Fruit fly (Drosophila melanogaster) S2 (cell line): ENCODE data around the gene Tim9a.
A peak's percentile ranks its signal among the peaks of the same experiment; 100 is the strongest.

Source experiments
- CG8478 ChIP-seq: fragments of >200 bp; optimal IDR thresholded peaks from 2 replicates; lab custom pipeline; 2018
- CTCF ChIP-seq, 2 experiments: fragments of >200 bp; optimal IDR thresholded peaks; 2 replicates each; lab custom pipeline; 2018

DNA sequence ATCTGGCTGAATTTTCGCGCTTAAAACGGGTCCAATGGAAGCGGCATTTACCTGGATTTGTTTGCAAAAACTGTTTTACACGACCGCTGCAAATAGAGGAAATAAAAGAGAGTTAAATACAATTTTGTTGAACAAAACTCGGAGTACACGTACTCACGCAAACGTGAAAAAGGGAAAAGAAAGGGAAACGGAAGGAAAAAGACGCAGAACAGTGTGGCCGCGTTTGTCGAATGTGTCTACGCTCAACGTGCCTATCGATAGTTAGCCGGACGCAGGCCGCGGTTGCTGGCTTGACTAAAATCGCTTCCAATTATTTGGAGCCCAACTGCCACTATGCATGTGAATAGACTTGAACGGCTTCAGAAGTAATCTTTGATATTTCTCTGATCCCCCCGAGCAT lies 47.6 kb upstream of the Tim9a start, which contains the start of gene RpS15Aa:
- no peak for TF ChIP-seq CG8478
- peak; percentile 25 to 44 for TF ChIP-seq CTCF (optimal IDR thresholded peaks at IDR 0.05; lab: Kevin White, UChicago)
